Worm (Caenorhabditis elegans) whole organism, L4 larva: ENCODE measurements around the gene cyp-23A1.

Source experiments
- F49E8.2 ChIP-seq: sonication (generic microtip); optimal IDR thresholded peaks from 2 replicates; lab custom pipeline; 2016; ENCODE audit warnings: missing compliant biosample characterization, mild to moderate bottlenecking, missing genetic modification characterization, borderline replicate concordance
- R02D3.7 ChIP-seq: fragments of 150-350 bp; sonication (generic microtip); optimal IDR thresholded peaks from 3 replicates; lab custom pipeline; 2014; ENCODE audit warnings: missing biosample characterization, missing genetic modification characterization
- aly-2 ChIP-seq: sonication (generic microtip); optimal IDR thresholded peaks from 2 replicates; lab custom pipeline; 2018; ENCODE audit warnings: missing biosample characterization, missing genetic modification characterization
- attf-4 ChIP-seq: sonication (generic microtip); optimal IDR thresholded peaks from 3 replicates; lab custom pipeline; 2017; ENCODE audit warnings: missing biosample characterization, missing genetic modification characterization
- duxl-1 ChIP-seq: sonication (generic microtip); optimal IDR thresholded peaks from 2 replicates; lab custom pipeline; 2016; ENCODE audit warnings: mild to moderate bottlenecking, missing genetic modification characterization, moderate library complexity, missing compliant biosample characterization; ENCODE audit not compliant: poor library complexity
- mdl-1 ChIP-seq, 2 experiments: fragments of 150-350 bp in 1 of 2; sonication (generic microtip) in 1 of 2; optimal IDR thresholded peaks; 2 replicates each; lab custom pipeline; 2014 to 2017; ENCODE audit warnings: missing biosample characterization in 2 of 2, missing genetic modification characterization in 2 of 2
- nhr-11 ChIP-seq: fragments of 150-350 bp; optimal IDR thresholded peaks from 2 replicates; lab custom pipeline; 2014; ENCODE audit warnings: missing biosample characterization, missing genetic modification characterization
- nhr-6 ChIP-seq: fragments of 150-350 bp; optimal IDR thresholded peaks from 2 replicates; lab custom pipeline; 2014; ENCODE audit warnings: missing biosample characterization, missing genetic modification characterization

- TF ChIP-seq mdl-1 (tag; optimal IDR thresholded peaks at IDR 0.05; lab: Kevin White, UChicago): no peak
- TF ChIP-seq nhr-11 (tag; lab: Kevin White, UChicago): no peak
- TF ChIP-seq aly-2 (tag; lab: Kevin White, UChicago): no peak
- TF ChIP-seq attf-4 (tag; lab: Kevin White, UChicago): no peak
- no peak for TF ChIP-seq nhr-6 (tag; lab: Kevin White, UChicago)
- TF ChIP-seq duxl-1 (tag; lab: Kevin White, UChicago): no peak
- TF ChIP-seq F49E8.2 (tag; lab: Kevin White, UChicago): no peak
- no peak for TF ChIP-seq R02D3.7
Measured at ce11 chrII:4537141-4537540, 25.1 kb downstream of the cyp-23A1 start, which contains the start of gene sra-33.
